Fruit fly (Drosophila melanogaster): ENCODE data around the gene CG7110.

The CG7110 gene

dm6 chr2L:13394903-13395302 is 3.9 kb upstream of the CG7110 start, which contains the start of gene RpL24 (continued):
- TF ChIP-seq CG8359 (GFP tag; optimal IDR thresholded peaks at IDR 0.05; ENCODE audit: borderline replicate concordance): peak; percentile 85
- TF ChIP-seq Gsc (GFP tag; IDR thresholded peaks at IDR 0.05): no peak
- TF ChIP-seq CG14710 (tag; optimal IDR thresholded peaks at IDR 0.05): peak; percentile 84
- TF ChIP-seq pb (GFP tag; optimal IDR thresholded peaks at IDR 0.05): peak; percentile 90
- TF ChIP-seq sisA (GFP tag; IDR thresholded peaks at IDR 0.05): no peak; the same call in 1 of the 2 replicates
- TF ChIP-seq kah (GFP tag; optimal IDR thresholded peaks at IDR 0.05): peak; percentile 92
- peak; percentile 73 for TF ChIP-seq twi (tag; optimal IDR thresholded peaks at IDR 0.05)
- TF ChIP-seq dysf (GFP tag; IDR thresholded peaks at IDR 0.05): peak; percentile 82
- no peak for TF ChIP-seq cad (GFP tag; optimal IDR thresholded peaks at IDR 0.05)
- TF ChIP-seq CG32767 (GFP tag; IDR thresholded peaks at IDR 0.05): peak; percentile 50; the same call in 1 of the 2 replicates
- peak; percentile 90 for TF ChIP-seq CG12391 (tag; optimal IDR thresholded peaks at IDR 0.05)
- TF ChIP-seq sr (GFP tag; IDR thresholded peaks at IDR 0.05): peak; percentile 93
- peak; percentile 75 for TF ChIP-seq CG9932 (GFP tag; IDR thresholded peaks at IDR 0.05)
- TF ChIP-seq Dbx (GFP tag; IDR thresholded peaks at IDR 0.05): peak; percentile 89
- peak; percentile 95 for TF ChIP-seq CG9727 (GFP tag; optimal IDR thresholded peaks at IDR 0.05)
- TF ChIP-seq CG11696 (GFP tag; IDR thresholded peaks at IDR 0.05): peak; percentile 77
- TF ChIP-seq NC2α (GFP tag; optimal IDR thresholded peaks at IDR 0.05): peak; percentile 83
- peak; percentile 94 for TF ChIP-seq Rfx (GFP tag; IDR thresholded peaks at IDR 0.05)
- peak; percentile 31; the same call in 1 of the 2 replicates for TF ChIP-seq Dref (GFP tag; IDR thresholded peaks at IDR 0.05)
- TF ChIP-seq CG11723 (GFP tag; optimal IDR thresholded peaks at IDR 0.05): peak; percentile 92
- TF ChIP-seq CG6813 (GFP tag; optimal IDR thresholded peaks at IDR 0.05): peak; percentile 97
- no peak; the same call in 2 of the 3 replicates for TF ChIP-seq CG11093 (GFP tag; IDR thresholded peaks at IDR 0.05)
- TF ChIP-seq CG9797 (GFP tag; optimal IDR thresholded peaks at IDR 0.05): peak; percentile 90
- TF ChIP-seq grau (tag; optimal IDR thresholded peaks at IDR 0.05): peak; percentile 81
- TF ChIP-seq CG10462 (GFP tag; optimal IDR thresholded peaks at IDR 0.05): peak; percentile 57
- no peak for TF ChIP-seq Poxn (GFP tag; IDR thresholded peaks at IDR 0.05)
- TF ChIP-seq gsb (GFP tag; IDR thresholded peaks at IDR 0.05): peak; percentile 63
- peak; percentile 99 for TF ChIP-seq Med (GFP tag)
- TF ChIP-seq BtbVII (GFP tag; optimal IDR thresholded peaks at IDR 0.05): peak; percentile 96
- peak; percentile 31; the same call in 1 of the 2 replicates for TF ChIP-seq ssp (GFP tag; IDR thresholded peaks at IDR 0.05)
- peak; percentile 75 for TF ChIP-seq CG9437 (GFP tag; optimal IDR thresholded peaks at IDR 0.05)
- TF ChIP-seq CoRest (tag; optimal IDR thresholded peaks at IDR 0.05): peak; percentile 73
- TF ChIP-seq HLH4C (GFP tag; IDR thresholded peaks at IDR 0.05; ENCODE audit: partially characterized antibody): no peak
- TF ChIP-seq Awh (GFP tag; IDR thresholded peaks at IDR 0.05): peak; percentile 91
- peak; percentile 85 for TF ChIP-seq CG11085 (GFP tag; IDR thresholded peaks at IDR 0.05)
- TF ChIP-seq dpn (GFP tag; optimal IDR thresholded peaks at IDR 0.05): peak; percentile 80 to 92
- TF ChIP-seq CG17612 (GFP tag; IDR thresholded peaks at IDR 0.05): peak; percentile 71; the same call in 1 of the 2 replicates
- peak; percentile 85 for TF ChIP-seq CG10147 (GFP tag; optimal IDR thresholded peaks at IDR 0.05)
- TF ChIP-seq CG8388 (GFP tag; optimal IDR thresholded peaks at IDR 0.05): peak; percentile 87
- peak; percentile 93 for TF ChIP-seq Side (GFP tag; optimal IDR thresholded peaks at IDR 0.05)
- peak; percentile 97 for TF ChIP-seq CG33213 (GFP tag; optimal IDR thresholded peaks at IDR 0.05)
- no peak for TF ChIP-seq br (optimal IDR thresholded peaks at IDR 0.05)
- TF ChIP-seq Hr3 (GFP tag; optimal IDR thresholded peaks at IDR 0.05): peak; percentile 68
- peak; percentile 74 to 84 for TF ChIP-seq bsh (GFP tag; optimal IDR thresholded peaks at IDR 0.05)
- TF ChIP-seq CG8290 (GFP tag; optimal IDR thresholded peaks at IDR 0.05): peak; percentile 85
- peak; percentile 77 to 80 for TF ChIP-seq CG8290 (tag; optimal IDR thresholded peaks at IDR 0.05)
- peak; percentile 80 for TF ChIP-seq slp2 (GFP tag; optimal IDR thresholded peaks at IDR 0.05)
- peak; percentile 79 for TF ChIP-seq pho (GFP tag; optimal IDR thresholded peaks at IDR 0.05)
- peak; percentile 88 for TF ChIP-seq gfzf (GFP tag; optimal IDR thresholded peaks at IDR 0.05)
- peak; percentile 46 for TF ChIP-seq jing (GFP tag; optimal IDR thresholded peaks at IDR 0.05)
- peak; percentile 90 for TF ChIP-seq org-1 (GFP tag; optimal IDR thresholded peaks at IDR 0.05)
- peak; percentile 75 for TF ChIP-seq CG13424 (tag; optimal IDR thresholded peaks at IDR 0.05)
